Fruit fly (Drosophila melanogaster) whole organism, wandering third instar larva: Measurements from ENCODE around the gene CG43739.

Experiments
- Abd-B ChIP-seq: fragments of >200 bp; optimal IDR thresholded peaks from 2 replicates; lab custom pipeline; 2017; ENCODE audit warnings: missing biosample characterization, missing genetic modification characterization
- CG32264 ChIP-seq: fragments of 200-800 bp; sonication (Bioruptor generic); optimal IDR thresholded peaks from 2 replicates; lab custom pipeline; 2016; ENCODE audit warnings: missing biosample characterization, missing genetic modification characterization
- CG9705 ChIP-seq: fragments of 200-800 bp; sonication (Bioruptor generic); optimal IDR thresholded peaks from 2 replicates; lab custom pipeline; 2018; ENCODE audit warnings: missing biosample characterization, mild to moderate bottlenecking, missing genetic modification characterization
- CrebA ChIP-seq: fragments of 200-800 bp; sonication (Bioruptor generic); optimal IDR thresholded peaks from 2 replicates; lab custom pipeline; 2016; ENCODE audit warnings: missing biosample characterization, mild to moderate bottlenecking, missing genetic modification characterization, borderline replicate concordance
- Dfd ChIP-seq: fragments of >200 bp; optimal IDR thresholded peaks from 2 replicates; lab custom pipeline; 2017; ENCODE audit warnings: missing biosample characterization, missing genetic modification characterization
- Dif ChIP-seq: fragments of 200-275, 200-300 bp; sonication (Bioruptor generic); optimal IDR thresholded peaks from 2 replicates; lab custom pipeline; 2018; ENCODE audit warnings: missing biosample characterization, missing genetic modification characterization; ENCODE audit not compliant: partially characterized antibody
- GATAd ChIP-seq: sonication (Bioruptor generic); optimal IDR thresholded peaks from 2 replicates; lab custom pipeline; 2016; ENCODE audit warnings: missing biosample characterization, missing genetic modification characterization
- HLH106 ChIP-seq: fragments of 200-800 bp; optimal IDR thresholded peaks from 3 replicates; lab custom pipeline; 2019; ENCODE audit warnings: missing biosample characterization, mild to moderate bottlenecking, missing genetic modification characterization, moderate library complexity
- Hnf4 ChIP-seq: fragments of 200-800 bp; sonication (Bioruptor generic); optimal IDR thresholded peaks from 2 replicates; lab custom pipeline; 2016; ENCODE audit warnings: missing biosample characterization, mild to moderate bottlenecking, missing genetic modification characterization
- Hr83 ChIP-seq: fragments of 200-300 bp; sonication (Bioruptor generic); optimal IDR thresholded peaks from 2 replicates; lab custom pipeline; 2016; ENCODE audit warnings: missing biosample characterization, mild to moderate bottlenecking, missing genetic modification characterization, moderate library complexity; ENCODE audit not compliant: poor library complexity, severe bottlenecking
- Jra ChIP-seq: sonication (Bioruptor generic); optimal IDR thresholded peaks from 2 replicates; lab custom pipeline; 2016; ENCODE audit warnings: missing biosample characterization, missing genetic modification characterization
- Myc ChIP-seq: fragments of >200 bp; optimal IDR thresholded peaks from 2 replicates; lab custom pipeline; 2017
- N ChIP-seq: fragments of >200 bp; optimal IDR thresholded peaks from 2 replicates; lab custom pipeline; 2018; ENCODE audit warnings: missing biosample characterization, missing external identifiers, missing genetic modification characterization
- OdsH ChIP-seq: fragments of 200-800 bp; sonication (Bioruptor generic); optimal IDR thresholded peaks from 2 replicates; lab custom pipeline; 2016; ENCODE audit warnings: missing biosample characterization, mild to moderate bottlenecking, missing genetic modification characterization
- Rel ChIP-seq, 2 experiments: fragments of 200-800 bp; sonication (Bioruptor generic) in 1 of 2; optimal IDR thresholded peaks; 2 replicates in 1 of 2; 3 replicates in 1 of 2; lab custom pipeline; 2016 to 2019; ENCODE audit warnings: mild to moderate bottlenecking in 2 of 2, missing biosample characterization in 2 of 2, missing genetic modification characterization in 2 of 2, moderate library complexity in 1 of 2
- Sp1 ChIP-seq: fragments of 200-800 bp; sonication (Bioruptor generic); optimal IDR thresholded peaks from 3 replicates; lab custom pipeline; 2019; ENCODE audit warnings: missing biosample characterization, mild to moderate bottlenecking, missing genetic modification characterization, moderate library complexity
- Vsx2 ChIP-seq: fragments of 200-300, 225-300 bp; sonication (Bioruptor generic); optimal IDR thresholded peaks from 2 replicates; lab custom pipeline; 2018; ENCODE audit warnings: missing biosample characterization, missing genetic modification characterization; ENCODE audit not compliant: partially characterized antibody
- br ChIP-seq: fragments of 200-800 bp; sonication (Bioruptor generic); optimal IDR thresholded peaks from 2 replicates; lab custom pipeline; 2016; ENCODE audit warnings: missing biosample characterization, missing genetic modification characterization
- brk ChIP-seq: fragments of 200-800 bp; sonication (Bioruptor generic); optimal IDR thresholded peaks from 2 replicates; lab custom pipeline; 2016; ENCODE audit warnings: missing biosample characterization, mild to moderate bottlenecking, missing genetic modification characterization
- dl ChIP-seq, 2 experiments: fragments of 175-275, 200-275 bp in 1 of 2; fragments of 200-275 bp in 1 of 2; sonication (Bioruptor generic); optimal IDR thresholded peaks; lab custom pipeline; 2018; ENCODE audit warnings: mild to moderate bottlenecking in 2 of 2, missing biosample characterization in 2 of 2, missing genetic modification characterization in 2 of 2, moderate library complexity in 2 of 2; ENCODE audit not compliant: partially characterized antibody in 2 of 2, insufficient read depth in 1 of 2
- dmrt93B ChIP-seq: fragments of 200-800 bp; sonication (Bioruptor generic); optimal IDR thresholded peaks from 2 replicates; lab custom pipeline; 2018; ENCODE audit warnings: missing biosample characterization, mild to moderate bottlenecking, missing genetic modification characterization
- dsf ChIP-seq: sonication (Bioruptor generic); optimal IDR thresholded peaks from 2 replicates; lab custom pipeline; 2016; ENCODE audit warnings: missing biosample characterization, missing genetic modification characterization, borderline replicate concordance
- ey ChIP-seq: fragments of 200-800 bp; sonication (Bioruptor generic); optimal IDR thresholded peaks from 2 replicates; lab custom pipeline; 2016; ENCODE audit warnings: missing biosample characterization, missing genetic modification characterization
- foxo ChIP-seq, 2 experiments: fragments of 200-800 bp; sonication (Bioruptor generic); optimal IDR thresholded peaks; 2 replicates in 1 of 2; 3 replicates in 1 of 2; lab custom pipeline; 2016 to 2017; ENCODE audit warnings: missing biosample characterization in 2 of 2, missing genetic modification characterization in 2 of 2
- fru ChIP-seq: fragments of 200-800 bp; sonication (Bioruptor generic); optimal IDR thresholded peaks from 3 replicates; lab custom pipeline; 2016; ENCODE audit warnings: missing biosample characterization, mild to moderate bottlenecking, missing genetic modification characterization
- lola ChIP-seq: fragments of >200 bp; optimal IDR thresholded peaks from 2 replicates; lab custom pipeline; 2017; ENCODE audit warnings: missing biosample characterization, missing genetic modification characterization
- pan ChIP-seq: fragments of >200 bp; optimal IDR thresholded peaks from 2 replicates; lab custom pipeline; 2017
- psq ChIP-seq: fragments of 200-800 bp; sonication (Bioruptor generic); optimal IDR thresholded peaks from 3 replicates; lab custom pipeline; 2017; ENCODE audit warnings: missing biosample characterization, mild to moderate bottlenecking, missing genetic modification characterization, moderate library complexity
- rgr ChIP-seq: fragments of 200-800 bp; sonication (Bioruptor generic); optimal IDR thresholded peaks from 3 replicates; lab custom pipeline; 2016; ENCODE audit warnings: missing biosample characterization, mild to moderate bottlenecking, missing genetic modification characterization
- sage ChIP-seq: fragments of 200-800 bp; sonication (Bioruptor generic); optimal IDR thresholded peaks from 2 replicates; lab custom pipeline; 2016; ENCODE audit warnings: missing biosample characterization, mild to moderate bottlenecking, missing genetic modification characterization
- sv ChIP-seq: fragments of 200-800 bp; sonication (Bioruptor generic); optimal IDR thresholded peaks from 3 replicates; lab custom pipeline; 2016; ENCODE audit warnings: missing biosample characterization, missing genetic modification characterization
- tai ChIP-seq: sonication (Bioruptor generic); optimal IDR thresholded peaks from 2 replicates; lab custom pipeline; 2016; ENCODE audit warnings: missing biosample characterization, missing genetic modification characterization
- usp ChIP-seq: fragments of >200 bp; optimal IDR thresholded peaks from 2 replicates; lab custom pipeline; 2017; ENCODE audit warnings: missing biosample characterization, missing genetic modification characterization
- woc ChIP-seq: sonication (Bioruptor generic); optimal IDR thresholded peaks from 2 replicates; lab custom pipeline; 2016; ENCODE audit warnings: missing biosample characterization, mild to moderate bottlenecking, missing genetic modification characterization

CG43739 gene

DNA sequence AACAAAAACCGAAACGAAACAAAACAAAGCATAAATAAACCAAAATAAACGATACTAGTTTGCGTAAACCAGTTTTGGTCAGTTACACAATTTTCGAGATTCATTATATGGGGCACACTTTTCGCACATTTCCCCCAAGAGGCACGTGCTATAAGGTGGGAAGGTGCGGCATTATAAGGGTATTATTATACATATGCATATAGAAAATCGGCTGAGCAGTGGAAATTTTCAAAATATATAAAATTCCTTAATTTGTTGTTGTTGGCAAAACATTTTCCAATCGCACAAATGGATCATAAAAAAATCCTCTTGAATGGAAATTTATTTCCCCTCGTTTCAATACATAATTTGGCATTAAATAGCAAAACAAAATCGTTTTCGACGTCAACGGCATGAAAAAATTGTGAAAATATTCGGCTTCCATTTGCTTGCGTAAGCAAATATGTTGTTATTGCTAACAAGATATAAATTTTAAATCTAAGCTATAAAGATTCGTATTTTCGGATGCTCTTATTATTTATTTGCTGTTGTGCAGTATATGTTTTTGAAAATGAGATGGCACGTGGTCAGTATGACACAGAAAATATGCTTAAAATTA is 20.2 kb downstream of the CG43739 start:
- TF ChIP-seq OdsH (GFP tag; lab: Kevin White, UChicago) (no peak), dl (GFP tag; optimal IDR thresholded peaks at IDR 0.05; lab: Kevin White, UChicago; ENCODE audit: insufficient read depth in 1 of 2, partially characterized antibody in 2 of 2) (no peak), CG32264 (GFP tag; lab: Kevin White, UChicago) (no peak), psq (GFP tag; lab: Kevin White, UChicago) (no peak), GATAd (GFP tag; lab: Kevin White, UChicago) (no peak), rgr (no peak), fru (no peak), Hr83 (GFP tag; lab: Kevin White, UChicago) (no peak)
- TF ChIP-seq, all 38 proteins: peak for 0

DNA sequence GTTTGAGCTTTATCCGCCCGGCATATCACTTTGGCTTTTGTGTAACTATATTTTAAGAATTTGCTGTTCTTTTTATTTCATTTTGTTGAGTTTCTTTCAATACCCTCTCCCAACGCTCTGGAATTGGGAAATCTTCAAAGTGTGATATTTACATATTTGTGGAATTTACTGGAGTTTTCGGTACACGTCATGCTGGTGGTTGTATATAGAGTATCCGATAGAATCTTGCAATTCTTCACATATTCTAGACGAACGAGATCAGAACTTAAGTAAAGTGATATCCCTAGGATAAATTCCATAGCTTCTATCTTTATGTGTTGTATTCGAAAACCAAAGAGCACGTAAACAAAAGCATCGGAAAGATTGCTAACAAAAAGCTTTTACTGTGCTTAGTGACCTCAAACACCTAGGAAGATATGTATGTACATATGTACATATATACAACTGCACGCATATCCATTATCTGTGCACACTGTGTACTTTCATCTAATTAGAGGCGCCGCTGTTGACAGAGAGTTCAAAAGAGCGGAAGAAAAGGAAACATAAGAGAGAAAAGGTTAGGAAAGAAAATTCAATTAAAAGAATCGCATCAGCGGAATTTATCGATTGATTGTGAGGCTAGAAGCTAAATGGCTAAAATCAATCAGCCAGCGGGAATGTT is 21.9 kb downstream of the CG43739 start:
- TF ChIP-seq tai (GFP tag; lab: Kevin White, UChicago): no peak
- TF ChIP-seq psq (GFP tag; lab: Kevin White, UChicago): no peak
- TF ChIP-seq CG9705 (GFP tag; lab: Kevin White, UChicago): no peak
- TF ChIP-seq foxo (GFP tag; optimal IDR thresholded peaks at IDR 0.05; lab: Kevin White, UChicago): no peak
- peak; percentile 55 for TF ChIP-seq Hr83 (GFP tag; lab: Kevin White, UChicago)
- no peak for TF ChIP-seq ey

- TF ChIP-seq GATAd (GFP tag; lab: Kevin White, UChicago) (no peak), Vsx2 (GFP tag; lab: Kevin White, UChicago) (peak; percentile 30), ey (no peak), Jra (GFP tag; lab: Kevin White, UChicago) (no peak), N (GFP tag; lab: Kevin White, UChicago) (peak; percentile 55), Myc (lab: Kevin White, UChicago) (peak; percentile 51), Dif (GFP tag; lab: Kevin White, UChicago) (peak; percentile 40)
These were observed 27.5 kb downstream of the CG43739 start for dm6 chr2L:20891188-20891587.

DNA sequence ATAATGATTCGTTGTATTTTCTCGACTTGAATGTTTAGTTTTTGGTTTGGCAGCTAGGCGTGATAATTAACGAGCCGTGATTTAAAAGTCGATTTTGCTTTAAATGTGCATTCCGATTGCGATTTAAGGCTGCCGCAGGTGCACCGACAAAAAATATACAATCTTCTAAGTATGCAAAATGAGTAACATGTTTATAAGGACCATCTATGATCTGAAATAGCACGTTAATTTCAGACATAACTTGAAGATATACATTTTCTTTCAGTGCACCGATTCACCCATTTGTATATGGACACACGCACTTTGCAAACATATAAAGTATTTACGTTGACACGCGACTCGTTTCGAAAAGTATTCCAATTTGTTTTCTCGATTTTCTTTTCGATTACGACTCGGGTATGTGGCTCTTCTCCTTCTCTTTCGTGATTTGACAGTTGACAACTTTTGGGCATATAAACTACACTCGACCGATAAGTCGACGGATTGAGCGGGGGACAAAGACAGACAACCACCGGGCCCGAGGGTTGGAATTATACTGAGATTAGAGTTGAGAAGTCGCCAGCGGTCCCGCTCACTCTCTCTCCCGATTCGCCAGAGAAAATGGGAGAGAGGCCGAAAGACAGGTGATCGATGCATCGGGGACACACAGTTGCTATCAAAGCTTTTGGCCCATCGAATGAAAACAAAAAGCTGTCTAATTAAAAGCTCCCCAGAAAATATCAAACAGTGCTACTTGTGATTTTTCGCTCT is 28.7 kb downstream of the CG43739 start:
- peak in 1 of 2 experiments; percentile 43 for TF ChIP-seq dl (GFP tag; optimal IDR thresholded peaks at IDR 0.05; lab: Kevin White, UChicago; ENCODE audit: insufficient read depth in 1 of 2, partially characterized antibody in 2 of 2)
- no peak for TF ChIP-seq Abd-B (GFP tag; lab: Kevin White, UChicago)
- no peak for TF ChIP-seq foxo (GFP tag; optimal IDR thresholded peaks at IDR 0.05; lab: Kevin White, UChicago)
- no peak for TF ChIP-seq lola
- TF ChIP-seq Dif (GFP tag; lab: Kevin White, UChicago): peak; percentile 21
- no peak for TF ChIP-seq woc (GFP tag; lab: Kevin White, UChicago)
- no peak for TF ChIP-seq Rel (GFP tag; optimal IDR thresholded peaks at IDR 0.05; lab: Kevin White, UChicago)
- TF ChIP-seq Rel (tag; optimal IDR thresholded peaks at IDR 0.05; lab: Kevin White, UChicago): peak; percentile 19
- TF ChIP-seq dsf (GFP tag; lab: Kevin White, UChicago): no peak
- TF ChIP-seq sv (GFP tag; lab: Kevin White, UChicago): no peak

dm6 chr2L:20887273-20887672 is 31.5 kb downstream of the CG43739 start:
- TF ChIP-seq HLH106 (tag; lab: Kevin White, UChicago) (no peak), Hr83 (GFP tag; lab: Kevin White, UChicago) (no peak), Rel (GFP tag; optimal IDR thresholded peaks at IDR 0.05; lab: Kevin White, UChicago) (no peak), Rel (tag; optimal IDR thresholded peaks at IDR 0.05; lab: Kevin White, UChicago) (peak; percentile 22), Hnf4 (GFP tag; lab: Kevin White, UChicago) (no peak), usp (no peak), woc (GFP tag; lab: Kevin White, UChicago) (no peak), pan (lab: Kevin White, UChicago) (no peak), Dfd (GFP tag; lab: Kevin White, UChicago) (no peak), dsf (GFP tag; lab: Kevin White, UChicago) (no peak), OdsH (GFP tag; lab: Kevin White, UChicago) (no peak), Abd-B (GFP tag; lab: Kevin White, UChicago) (no peak), Dif (GFP tag; lab: Kevin White, UChicago) (no peak), ey (no peak), br (no peak), Vsx2 (GFP tag; lab: Kevin White, UChicago) (no peak), Myc (lab: Kevin White, UChicago) (no peak), brk (no peak), CrebA (GFP tag; lab: Kevin White, UChicago) (peak; percentile 18), Sp1 (GFP tag; lab: Kevin White, UChicago) (peak; percentile 64), dmrt93B (GFP tag; lab: Kevin White, UChicago) (no peak), sv (GFP tag; lab: Kevin White, UChicago) (no peak), sage (no peak)
